Worm (Caenorhabditis elegans) whole organism, L2 larva: ENCODE results near the gene prkl-1.

Source experiments
- C34F6.9 ChIP-seq: fragments of 150-350 bp; optimal IDR thresholded peaks from 2 replicates; lab custom pipeline; 2014; ENCODE audit warnings: missing biosample characterization, missing genetic modification characterization
- F13H6.1 ChIP-seq: sonication (generic microtip); optimal IDR thresholded peaks from 2 replicates; lab custom pipeline; 2016; ENCODE audit warnings: missing genetic modification characterization, missing compliant biosample characterization
- R02D3.7 ChIP-seq: fragments of 150-350 bp; optimal IDR thresholded peaks from 2 replicates; lab custom pipeline; 2014; ENCODE audit warnings: missing biosample characterization, missing genetic modification characterization
- Y55F3AM.14 ChIP-seq: fragments of 200-800 bp; sonication (Bioruptor generic); optimal IDR thresholded peaks from 2 replicates; lab custom pipeline; 2018; ENCODE audit warnings: mild to moderate bottlenecking, missing genetic modification characterization, missing compliant biosample characterization
- ZK546.5 ChIP-seq: sonication (generic microtip); optimal IDR thresholded peaks from 2 replicates; lab custom pipeline; 2017; ENCODE audit warnings: missing biosample characterization, missing genetic modification characterization
- alr-1 ChIP-seq: fragments of 150-350 bp; optimal IDR thresholded peaks from 2 replicates; lab custom pipeline; 2014; ENCODE audit warnings: missing biosample characterization, missing genetic modification characterization
- aly-2 ChIP-seq: fragments of 150-350 bp; optimal IDR thresholded peaks from 2 replicates; lab custom pipeline; 2014; ENCODE audit warnings: missing biosample characterization, missing genetic modification characterization
- ama-1 ChIP-seq: fragments of 150-350 bp; optimal IDR thresholded peaks from 2 replicates; lab custom pipeline; 2018; ENCODE audit warnings: inconsistent platforms
- ceh-16 ChIP-seq: fragments of 150-350 bp; optimal IDR thresholded peaks from 2 replicates; lab custom pipeline; 2014; ENCODE audit warnings: missing biosample characterization, missing genetic modification characterization
- crh-2 ChIP-seq: sonication (generic microtip); optimal IDR thresholded peaks from 2 replicates; lab custom pipeline; 2017; ENCODE audit warnings: missing biosample characterization, missing genetic modification characterization
- dmd-4 ChIP-seq: sonication (generic microtip); optimal IDR thresholded peaks from 2 replicates; lab custom pipeline; 2017; ENCODE audit warnings: missing biosample characterization, missing genetic modification characterization
- egl-27 ChIP-seq: sonication (generic microtip); optimal IDR thresholded peaks from 3 replicates; lab custom pipeline; 2017; ENCODE audit warnings: missing biosample characterization, missing genetic modification reagents, missing genetic modification characterization
- elt-3 ChIP-seq: sonication (generic microtip); optimal IDR thresholded peaks from 2 replicates; lab custom pipeline; 2017; ENCODE audit warnings: missing biosample characterization, missing genetic modification characterization
- fos-1 ChIP-seq: fragments of 150-350 bp; optimal IDR thresholded peaks from 2 replicates; lab custom pipeline; 2014; ENCODE audit warnings: missing biosample characterization, missing genetic modification characterization
- gmeb-1 ChIP-seq: fragments of 150-350 bp; optimal IDR thresholded peaks from 2 replicates; lab custom pipeline; 2014; ENCODE audit warnings: missing biosample characterization, missing genetic modification characterization
- lin-11 ChIP-seq: fragments of 150-350 bp; sonication (generic microtip); optimal IDR thresholded peaks from 2 replicates; lab custom pipeline; 2014; ENCODE audit warnings: missing biosample characterization, missing genetic modification characterization, inconsistent platforms, mixed read lengths
- lin-13 ChIP-seq: fragments of 150-350 bp; optimal IDR thresholded peaks from 2 replicates; lab custom pipeline; 2014; ENCODE audit warnings: missing biosample characterization, missing genetic modification reagents, missing genetic modification characterization
- lin-39 ChIP-seq: fragments of 150-350 bp; optimal IDR thresholded peaks from 2 replicates; lab custom pipeline; 2014; ENCODE audit warnings: missing biosample characterization, missing genetic modification reagents, missing genetic modification characterization
- lsy-2 ChIP-seq, 2 experiments: fragments of 150-350 bp in 1 of 2; sonication (generic microtip) in 1 of 2; optimal IDR thresholded peaks; 2 replicates each; lab custom pipeline; 2014 to 2017; ENCODE audit warnings: missing biosample characterization in 2 of 2, missing genetic modification characterization in 2 of 2
- mab-5 ChIP-seq: fragments of 150-350 bp; optimal IDR thresholded peaks from 2 replicates; lab custom pipeline; 2014; ENCODE audit warnings: missing biosample characterization, missing genetic modification characterization
- mdl-1 ChIP-seq, 2 experiments: fragments of 150-350 bp in 1 of 2; sonication (generic microtip) in 1 of 2; optimal IDR thresholded peaks; 2 replicates each; lab custom pipeline; 2017; ENCODE audit warnings: missing biosample characterization in 2 of 2, missing genetic modification characterization in 2 of 2
- nhr-10 ChIP-seq: sonication (generic microtip); optimal IDR thresholded peaks from 2 replicates; lab custom pipeline; 2017; ENCODE audit warnings: missing biosample characterization, missing genetic modification characterization
- nhr-11 ChIP-seq: fragments of 150-350 bp; optimal IDR thresholded peaks from 2 replicates; lab custom pipeline; 2014; ENCODE audit warnings: missing biosample characterization, missing genetic modification characterization
- nhr-129 ChIP-seq: fragments of 150-350 bp; optimal IDR thresholded peaks from 2 replicates; lab custom pipeline; 2014; ENCODE audit warnings: missing biosample characterization, missing genetic modification characterization
- nhr-237 ChIP-seq: fragments of 150-350 bp; optimal IDR thresholded peaks from 2 replicates; lab custom pipeline; 2014; ENCODE audit warnings: missing biosample characterization, missing genetic modification characterization
- nhr-25 ChIP-seq: fragments of 150-350 bp; sonication (generic microtip); optimal IDR thresholded peaks from 3 replicates; lab custom pipeline; 2014; ENCODE audit warnings: missing biosample characterization, missing genetic modification characterization
- peb-1 ChIP-seq: fragments of 150-350 bp; optimal IDR thresholded peaks from 2 replicates; lab custom pipeline; 2014; ENCODE audit warnings: missing biosample characterization, missing genetic modification characterization
- skn-1 ChIP-seq: sonication (generic microtip); optimal IDR thresholded peaks from 2 replicates; lab custom pipeline; 2017; ENCODE audit warnings: missing biosample characterization, missing genetic modification characterization
- sma-9 ChIP-seq, 2 experiments: fragments of 150-350 bp in 1 of 2; sonication (generic microtip) in 1 of 2; optimal IDR thresholded peaks; 2 replicates each; lab custom pipeline; 2014 to 2016; ENCODE audit warnings: missing genetic modification characterization in 2 of 2, mild to moderate bottlenecking in 1 of 2, missing biosample characterization in 1 of 2, missing compliant biosample characterization in 1 of 2, missing genetic modification reagents in 1 of 2, moderate library complexity in 1 of 2
- snpc-4 ChIP-seq: fragments of 150-350 bp; optimal IDR thresholded peaks from 2 replicates; lab custom pipeline; 2014; ENCODE audit warnings: missing biosample characterization, missing genetic modification characterization
- unc-39 ChIP-seq: fragments of 150-350 bp; optimal IDR thresholded peaks from 2 replicates; lab custom pipeline; 2014; ENCODE audit warnings: missing biosample characterization, missing genetic modification characterization
- unc-55 ChIP-seq: fragments of 150-350 bp; sonication (generic microtip); optimal IDR thresholded peaks from 3 replicates; lab custom pipeline; 2014; ENCODE audit warnings: missing biosample characterization, missing genetic modification reagents, missing genetic modification characterization
- zag-1 ChIP-seq: fragments of 150-350 bp; optimal IDR thresholded peaks from 2 replicates; lab custom pipeline; 2014; ENCODE audit warnings: missing biosample characterization, missing genetic modification characterization
- ztf-11 ChIP-seq: sonication (generic microtip); optimal IDR thresholded peaks from 2 replicates; lab custom pipeline; 2017; ENCODE audit warnings: missing biosample characterization, missing genetic modification characterization
- ztf-4 ChIP-seq: fragments of 150-350 bp; optimal IDR thresholded peaks from 2 replicates; lab custom pipeline; 2014; ENCODE audit warnings: missing biosample characterization, missing genetic modification characterization

Gene prkl-1

ce11 chrIV:7018623-7019022 lies 31.9 kb upstream of the prkl-1 start:
- TF ChIP-seq egl-27 (tag; lab: Kevin White, UChicago) (no peak), nhr-129 (tag; lab: Kevin White, UChicago) (no peak), nhr-11 (tag; lab: Kevin White, UChicago) (no peak), mdl-1 (tag; optimal IDR thresholded peaks at IDR 0.05; lab: Kevin White, UChicago) (no peak), zag-1 (tag; lab: Kevin White, UChicago) (no peak), Y55F3AM.14 (GFP tag; lab: Kevin White, UChicago) (no peak), nhr-10 (tag; lab: Kevin White, UChicago) (no peak), lin-11 (tag; lab: Kevin White, UChicago) (no peak), mab-5 (tag; lab: Kevin White, UChicago) (no peak), dmd-4 (tag; lab: Kevin White, UChicago) (no peak), nhr-237 (no peak), unc-39 (tag; lab: Kevin White, UChicago) (no peak), R02D3.7 (no peak)

ce11 chrIV:7017123-7017674 lies 30.5 kb upstream of the prkl-1 start, which contains the start of gene gldi-4:
TSS of gene gldi-4 (plus strand) at chrIV:7017624.
- TF ChIP-seq gmeb-1 (no peak), nhr-25 (tag; lab: Kevin White, UChicago) (no peak), sma-9 (GFP tag; optimal IDR thresholded peaks at IDR 0.05; lab: Kevin White, UChicago) (no peak), sma-9 (tag; optimal IDR thresholded peaks at IDR 0.05; lab: Kevin White, UChicago) (no peak), mab-5 (tag; lab: Kevin White, UChicago) (no peak), alr-1 (tag; lab: Kevin White, UChicago) (no peak), unc-39 (tag; lab: Kevin White, UChicago) (no peak), crh-2 (tag; lab: Kevin White, UChicago) (no peak)

- TF ChIP-seq sma-9 (GFP tag; optimal IDR thresholded peaks at IDR 0.05; lab: Kevin White, UChicago) (peak; percentile 77), sma-9 (tag; optimal IDR thresholded peaks at IDR 0.05; lab: Kevin White, UChicago) (no peak), F13H6.1 (tag; lab: Kevin White, UChicago) (peak; percentile 22), mab-5 (tag; lab: Kevin White, UChicago) (no peak), nhr-25 (tag; lab: Kevin White, UChicago) (peak; percentile 63), elt-3 (tag; lab: Kevin White, UChicago) (no peak), nhr-129 (tag; lab: Kevin White, UChicago) (peak; percentile 64), ZK546.5 (tag; lab: Kevin White, UChicago) (no peak), lsy-2 (tag; optimal IDR thresholded peaks at IDR 0.05; lab: Kevin White, UChicago) (peak in 1 of 2 experiments; percentile 63), skn-1 (peak; percentile 16), crh-2 (tag; lab: Kevin White, UChicago) (peak; percentile 58), gmeb-1 (peak; percentile 24), unc-55 (GFP tag; lab: Kevin White, UChicago) (peak; percentile 71), lin-11 (tag; lab: Kevin White, UChicago) (no peak), ama-1 (lab: Kevin White, UChicago) (peak; percentile 2), C34F6.9 (tag; lab: Kevin White, UChicago) (peak; percentile 88)
Measured at ce11 chrIV:7016502-7016901, 29.8 kb upstream of the prkl-1 start.

ce11 chrIV:7012731-7013445 lies 26.2 kb upstream of the prkl-1 start:
- TF ChIP-seq fos-1 (tag; lab: Kevin White, UChicago) (peak; percentile 34), alr-1 (tag; lab: Kevin White, UChicago) (no peak), peb-1 (tag; lab: Kevin White, UChicago) (no peak), lin-11 (tag; lab: Kevin White, UChicago) (no peak), ztf-11 (tag; lab: Kevin White, UChicago) (no peak), lin-13 (GFP tag; lab: Kevin White, UChicago) (no peak), C34F6.9 (tag; lab: Kevin White, UChicago) (peak; percentile 42), lin-39 (no peak), unc-55 (GFP tag; lab: Kevin White, UChicago) (peak; percentile 42), lsy-2 (tag; optimal IDR thresholded peaks at IDR 0.05; lab: Kevin White, UChicago) (no peak)

ce11 chrIV:7012214-7012613 lies 25.5 kb upstream of the prkl-1 start:
- TF ChIP-seq lin-11 (tag; lab: Kevin White, UChicago) (no peak), ztf-4 (tag; lab: Kevin White, UChicago) (no peak), ceh-16 (no peak), crh-2 (tag; lab: Kevin White, UChicago) (no peak), mdl-1 (tag; optimal IDR thresholded peaks at IDR 0.05; lab: Kevin White, UChicago) (no peak), aly-2 (tag; lab: Kevin White, UChicago) (no peak), nhr-10 (tag; lab: Kevin White, UChicago) (no peak), snpc-4 (no peak), nhr-11 (tag; lab: Kevin White, UChicago) (no peak)
- TF ChIP-seq, all 48 proteins: peak for 0
